Fruit fly (Drosophila melanogaster): ENCODE measurements around the gene Sid.

DNA sequence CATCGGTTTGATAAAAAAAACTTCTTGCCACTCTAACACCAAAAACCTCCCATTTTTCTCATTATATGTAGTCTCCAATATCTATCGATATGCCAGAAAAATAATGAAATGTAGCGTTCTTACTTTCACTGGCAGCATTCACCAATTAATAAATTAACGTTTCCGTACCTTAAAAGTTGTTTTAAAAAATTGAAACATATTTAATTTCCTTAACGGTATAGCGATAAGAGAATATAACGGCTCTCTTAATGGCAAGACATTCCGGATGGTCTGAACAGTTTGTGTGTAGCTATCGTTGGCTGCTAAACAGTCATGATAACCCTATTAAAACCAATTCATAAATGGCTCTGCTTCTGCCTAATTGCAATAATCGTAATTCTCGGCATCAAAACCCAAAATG, 34.4 kb upstream of the Sid start, which contains the start of gene CG9988:
- TF ChIP-seq CG7786 (GFP tag; optimal IDR thresholded peaks at IDR 0.05) (no peak), fd64A (GFP tag; optimal IDR thresholded peaks at IDR 0.05) (no peak), CHES-1-like (GFP tag; optimal IDR thresholded peaks at IDR 0.05) (no peak), Mad (GFP tag; optimal IDR thresholded peaks at IDR 0.05) (no peak), CG1602 (GFP tag; optimal IDR thresholded peaks at IDR 0.05) (no peak), HmgZ (tag; optimal IDR thresholded peaks at IDR 0.05) (no peak), ranshi (GFP tag; IDR thresholded peaks at IDR 0.05) (no peak), tio (GFP tag; optimal IDR thresholded peaks at IDR 0.05) (no peak)
